Worm (Caenorhabditis elegans): ENCODE results near the gene srv-6.

The srv-6 gene

DNA sequence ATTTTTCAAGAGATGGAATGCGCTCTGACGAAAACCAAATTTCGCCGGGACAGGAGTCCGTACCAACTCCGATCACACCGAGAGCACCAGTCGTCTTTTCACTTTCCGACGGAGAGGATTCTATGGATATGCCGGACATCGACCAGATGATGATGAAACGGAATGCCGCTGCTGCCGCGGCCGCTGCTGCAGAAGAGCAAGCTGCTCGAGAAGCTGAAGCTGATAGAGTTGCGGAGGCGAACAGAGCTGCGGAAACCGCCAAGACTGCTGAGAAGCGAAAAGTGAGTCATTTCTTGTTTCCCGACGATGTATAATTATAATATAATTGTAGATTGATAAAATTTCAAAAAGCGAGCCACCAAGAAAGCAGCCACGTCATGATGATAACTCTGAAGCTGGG is 1.5 kb upstream of the srv-6 start:
- no peak for TF ChIP-seq zag-1 (tag; optimal IDR thresholded peaks at IDR 0.05)
- TF ChIP-seq mml-1 (tag; optimal IDR thresholded peaks at IDR 0.05) = no peak
- no peak for TF ChIP-seq nfya-1 (tag; optimal IDR thresholded peaks at IDR 0.05; ENCODE audit: insufficient read depth)
- no peak for TF ChIP-seq ZK546.5 (tag; optimal IDR thresholded peaks at IDR 0.05)
- no peak for TF ChIP-seq nhr-23 (tag; optimal IDR thresholded peaks at IDR 0.05)
- TF ChIP-seq eor-1 (tag; optimal IDR thresholded peaks at IDR 0.05) = no peak
- no peak for TF ChIP-seq lsy-12 (tag; optimal IDR thresholded peaks at IDR 0.05)
- no peak for TF ChIP-seq ztf-11 (tag; optimal IDR thresholded peaks at IDR 0.05)
- TF ChIP-seq pqm-1 (tag; optimal IDR thresholded peaks at IDR 0.05) = no peak
- no peak for TF ChIP-seq nhr-237 (tag; optimal IDR thresholded peaks at IDR 0.05)
- TF ChIP-seq nhr-25 (tag; optimal IDR thresholded peaks at IDR 0.05) = no peak
- no peak for TF ChIP-seq nhr-12 (tag; optimal IDR thresholded peaks at IDR 0.05)
- no peak for TF ChIP-seq egl-27 (tag; optimal IDR thresholded peaks at IDR 0.05)
- no peak for TF ChIP-seq lin-39 (tag; optimal IDR thresholded peaks at IDR 0.05)
- TF ChIP-seq fkh-10 (GFP tag; optimal IDR thresholded peaks at IDR 0.05) = no peak
- no peak for TF ChIP-seq ztf-4 (tag; optimal IDR thresholded peaks at IDR 0.05)
- no peak for TF ChIP-seq nhr-28 (tag; optimal IDR thresholded peaks at IDR 0.05)
- no peak for TF ChIP-seq fos-1 (tag; optimal IDR thresholded peaks at IDR 0.05)

DNA sequence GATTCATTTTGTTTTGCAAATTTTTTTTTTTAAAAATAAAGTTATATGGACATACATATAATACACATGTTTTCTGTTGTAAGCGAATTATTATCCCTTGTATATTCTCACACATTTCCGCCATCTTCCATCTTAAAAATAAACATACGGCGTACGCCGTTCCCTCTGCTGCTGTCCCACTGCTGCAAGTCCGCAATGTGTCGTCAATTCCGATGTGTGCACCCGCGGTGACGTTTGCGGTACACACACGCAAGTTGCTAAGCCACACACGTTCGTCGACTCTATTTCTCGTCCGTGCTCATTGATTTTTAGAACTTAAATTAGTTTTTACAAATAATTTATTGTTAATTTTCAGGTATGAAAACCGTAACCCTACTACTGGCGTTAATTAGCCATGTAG is 3.4 kb downstream of the srv-6 start, which contains the start of gene C52B9.4:
Gene C52B9.4, plus strand, starts transcription at position 356 of the 400 bp plus-strand sequence.
- TF ChIP-seq ZK546.5 (tag; optimal IDR thresholded peaks at IDR 0.05) (no peak), egl-5 (tag; optimal IDR thresholded peaks at IDR 0.05) (no peak), nhr-77 (tag; optimal IDR thresholded peaks at IDR 0.05) (no peak), nhr-43 (tag; optimal IDR thresholded peaks at IDR 0.05; ENCODE audit: poor library complexity, severe bottlenecking) (no peak), fos-1 (tag; optimal IDR thresholded peaks at IDR 0.05) (no peak), jun-1 (tag; optimal IDR thresholded peaks at IDR 0.05) (peak; percentile 10), snpc-4 (tag; optimal IDR thresholded peaks at IDR 0.05) (no peak), nfya-1 (tag; optimal IDR thresholded peaks at IDR 0.05; ENCODE audit: insufficient read depth) (peak; percentile 63), nhr-67 (tag; optimal IDR thresholded peaks at IDR 0.05) (no peak), lin-15B (tag; optimal IDR thresholded peaks at IDR 0.05) (peak; percentile 16), sea-2 (GFP tag; optimal IDR thresholded peaks at IDR 0.05) (peak; percentile 40), eor-1 (tag; optimal IDR thresholded peaks at IDR 0.05) (no peak), fkh-10 (GFP tag; optimal IDR thresholded peaks at IDR 0.05) (no peak), skn-1 (tag; optimal IDR thresholded peaks at IDR 0.05) (no peak), nhr-237 (tag; optimal IDR thresholded peaks at IDR 0.05) (no peak), ceh-82 (tag; optimal IDR thresholded peaks at IDR 0.05) (no peak), pha-4 (tag; optimal IDR thresholded peaks at IDR 0.05) (peak; percentile 62), unc-62 (GFP tag; optimal IDR thresholded peaks at IDR 0.05) (no peak), hmg-11 (tag; optimal IDR thresholded peaks at IDR 0.05) (peak; percentile 67), elt-2 (tag; optimal IDR thresholded peaks at IDR 0.05) (peak; percentile 37), ceh-16 (tag; optimal IDR thresholded peaks at IDR 0.05) (no peak)

- TF ChIP-seq unc-62 (GFP tag; optimal IDR thresholded peaks at IDR 0.05) (no peak), nhr-23 (tag; optimal IDR thresholded peaks at IDR 0.05) (no peak), skn-1 (tag; optimal IDR thresholded peaks at IDR 0.05) (no peak), lin-39 (tag; optimal IDR thresholded peaks at IDR 0.05) (no peak), ceh-16 (tag; optimal IDR thresholded peaks at IDR 0.05) (no peak), snpc-4 (tag; optimal IDR thresholded peaks at IDR 0.05) (no peak), nhr-76 (tag; optimal IDR thresholded peaks at IDR 0.05) (no peak), ztf-11 (tag; optimal IDR thresholded peaks at IDR 0.05) (no peak), nhr-67 (tag; optimal IDR thresholded peaks at IDR 0.05) (no peak)
Observed at ce11 chrX:4263820-4264219, 7.0 kb downstream of the srv-6 start.

DNA sequence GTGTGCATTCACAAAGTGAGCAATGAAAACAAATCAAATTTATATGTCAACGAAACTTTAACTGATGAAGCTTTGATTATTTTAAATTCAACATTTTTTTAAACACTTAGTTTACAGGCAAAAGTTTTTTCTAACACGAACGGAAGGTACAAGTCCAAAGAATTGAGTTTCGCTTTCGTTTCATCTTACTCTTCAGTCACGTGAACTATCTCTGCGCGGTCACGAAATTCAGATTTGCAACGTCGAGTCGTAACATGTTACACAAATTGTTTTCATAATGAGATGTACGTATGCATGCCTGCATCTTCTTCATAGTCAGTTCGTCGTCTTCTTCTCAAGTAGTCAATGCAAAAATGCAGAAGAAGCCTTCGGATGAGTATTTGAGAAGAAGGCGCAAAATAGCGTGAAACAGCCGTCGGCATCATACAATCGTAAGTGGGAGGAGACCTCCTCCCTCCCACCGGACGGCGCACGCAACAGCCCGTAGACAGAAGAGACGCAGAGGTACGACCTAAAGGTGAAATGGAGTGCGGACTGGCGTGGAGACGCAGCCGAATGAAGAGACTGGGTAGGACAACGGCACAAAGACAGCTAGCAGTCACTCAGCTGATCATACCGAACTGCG is 8.5 kb downstream of the srv-6 start, which contains the start of gene coel-1:
Gene coel-1, plus strand, starts transcription at position 381 of the 625 bp plus-strand sequence.
- no peak for TF ChIP-seq elt-3 (tag; optimal IDR thresholded peaks at IDR 0.05)
- peak; percentile 60 for TF ChIP-seq pha-4 (tag; optimal IDR thresholded peaks at IDR 0.05)
- TF ChIP-seq nhr-12 (tag; optimal IDR thresholded peaks at IDR 0.05) = no peak
- no peak for TF ChIP-seq unc-62 (GFP tag; optimal IDR thresholded peaks at IDR 0.05)
- no peak for TF ChIP-seq lin-15B (tag; optimal IDR thresholded peaks at IDR 0.05)
- no peak for TF ChIP-seq tbx-2 (tag; optimal IDR thresholded peaks at IDR 0.05)
- TF ChIP-seq fkh-10 (GFP tag; optimal IDR thresholded peaks at IDR 0.05) = no peak
- no peak for TF ChIP-seq R02D3.7 (tag; optimal IDR thresholded peaks at IDR 0.05)
- no peak for TF ChIP-seq ceh-28 (tag; optimal IDR thresholded peaks at IDR 0.05)
- no peak for TF ChIP-seq nhr-67 (tag; optimal IDR thresholded peaks at IDR 0.05)
- TF ChIP-seq nfya-1 (tag; optimal IDR thresholded peaks at IDR 0.05; ENCODE audit: insufficient read depth) = peak; percentile 63
- no peak for TF ChIP-seq sea-2 (GFP tag; optimal IDR thresholded peaks at IDR 0.05)
- TF ChIP-seq egl-27 (tag; optimal IDR thresholded peaks at IDR 0.05) = peak; percentile 12
- TF ChIP-seq jun-1 (tag; optimal IDR thresholded peaks at IDR 0.05) = no peak
- no peak for TF ChIP-seq nhr-28 (tag; optimal IDR thresholded peaks at IDR 0.05)
- TF ChIP-seq lsy-12 (tag; optimal IDR thresholded peaks at IDR 0.05) = peak; percentile 20
- TF ChIP-seq elt-2 (tag; optimal IDR thresholded peaks at IDR 0.05) = peak; percentile 41
- no peak for TF ChIP-seq zag-1 (tag; optimal IDR thresholded peaks at IDR 0.05)
- peak; percentile 8 for TF ChIP-seq egl-5 (tag; optimal IDR thresholded peaks at IDR 0.05)
- no peak for TF ChIP-seq eor-1 (tag; optimal IDR thresholded peaks at IDR 0.05)
- TF ChIP-seq ama-1 (optimal IDR thresholded peaks at IDR 0.05) = no peak
- no peak for TF ChIP-seq ceh-9 (tag; optimal IDR thresholded peaks at IDR 0.05)
- peak; percentile 72 for TF ChIP-seq lin-39 (tag; optimal IDR thresholded peaks at IDR 0.05)
- peak; percentile 67 for TF ChIP-seq nhr-25 (tag; optimal IDR thresholded peaks at IDR 0.05)
- TF ChIP-seq fos-1 (tag; optimal IDR thresholded peaks at IDR 0.05) = no peak
- TF ChIP-seq ztf-4 (tag; optimal IDR thresholded peaks at IDR 0.05) = no peak
- TF ChIP-seq ceh-16 (tag; optimal IDR thresholded peaks at IDR 0.05) = no peak
- TF ChIP-seq fkh-2 (tag; optimal IDR thresholded peaks at IDR 0.05) = no peak
- peak; percentile 12 for TF ChIP-seq skn-1 (tag; optimal IDR thresholded peaks at IDR 0.05)
- TF ChIP-seq ZK546.5 (tag; optimal IDR thresholded peaks at IDR 0.05) = no peak
- TF ChIP-seq nhr-23 (tag; optimal IDR thresholded peaks at IDR 0.05) = no peak
- no peak for TF ChIP-seq nhr-77 (tag; optimal IDR thresholded peaks at IDR 0.05)
- peak; percentile 13 for TF ChIP-seq snpc-4 (tag; optimal IDR thresholded peaks at IDR 0.05)
- peak; percentile 64 for TF ChIP-seq hmg-11 (tag; optimal IDR thresholded peaks at IDR 0.05)

Data from whole organism, L3 larva.